Fruit fly (Drosophila melanogaster): ENCODE measurements around the gene CG42521.

The CG42521 gene

dm6 chr3L:10664511-10665062 lies 41.2 kb upstream of the CG42521 start, which contains the start of gene simj (continued):
- TF ChIP-seq trem (tag; optimal IDR thresholded peaks at IDR 0.05), result peak; percentile 78
- peak; percentile 24 for TF ChIP-seq psq (GFP tag; optimal IDR thresholded peaks at IDR 0.05)
- no peak for TF ChIP-seq CG9215 (GFP tag; IDR thresholded peaks at IDR 0.05)
- no peak for TF ChIP-seq Lim3 (GFP tag; IDR thresholded peaks at IDR 0.05)
- TF ChIP-seq insv (GFP tag; optimal IDR thresholded peaks at IDR 0.05), result peak in 1 of 2 experiments; percentile 60
- TF ChIP-seq fd102C (GFP tag; optimal IDR thresholded peaks at IDR 0.05), result no peak
- no peak for TF ChIP-seq YL-1 (GFP tag; optimal IDR thresholded peaks at IDR 0.05)
- peak; percentile 34 for TF ChIP-seq PHDP (tag; optimal IDR thresholded peaks at IDR 0.05)
- TF ChIP-seq Mrtf (GFP tag; IDR thresholded peaks at IDR 0.05), result no peak
- no peak; the same call in none of the 2 replicates for TF ChIP-seq Dref (GFP tag; IDR thresholded peaks at IDR 0.05)
- peak; percentile 70 for TF ChIP-seq CG7987 (GFP tag; optimal IDR thresholded peaks at IDR 0.05)
- TF ChIP-seq Hsf (GFP tag; optimal IDR thresholded peaks at IDR 0.05), result peak; percentile 51
- TF ChIP-seq CG5245 (GFP tag; optimal IDR thresholded peaks at IDR 0.05), result no peak
- TF ChIP-seq bcd (GFP tag; optimal IDR thresholded peaks at IDR 0.05), result peak; percentile 31
- peak; percentile 4 for TF ChIP-seq slp2 (GFP tag; optimal IDR thresholded peaks at IDR 0.05)
- peak; percentile 66 for TF ChIP-seq CG32532 (GFP tag; IDR thresholded peaks at IDR 0.05)
- peak; percentile 87 for TF ChIP-seq E2f2 (GFP tag; IDR thresholded peaks at IDR 0.05)
- no peak for TF ChIP-seq pan (optimal IDR thresholded peaks at IDR 0.05)
- TF ChIP-seq pan (GFP tag; optimal IDR thresholded peaks at IDR 0.05 in 1 of 2, IDR thresholded peaks at IDR 0.05 in 1 of 2), result peak in 1 of 2 experiments; percentile 27
- TF ChIP-seq croc (GFP tag; conservative IDR thresholded peaks at IDR 0.05), result no peak
- peak; percentile 7; the same call in 1 of the 2 replicates for TF ChIP-seq crol (GFP tag; IDR thresholded peaks at IDR 0.05)
- peak; percentile 55; the same call in 1 of the 3 replicates for TF ChIP-seq CG14860 (GFP tag; IDR thresholded peaks at IDR 0.05; ENCODE audit: partially characterized antibody)
- TF ChIP-seq Poxn (GFP tag; IDR thresholded peaks at IDR 0.05), result no peak
- no peak for TF ChIP-seq bab2 (GFP tag; optimal IDR thresholded peaks at IDR 0.05)
- TF ChIP-seq Aef1 (GFP tag; IDR thresholded peaks at IDR 0.05), result no peak
- peak in 1 of 2 experiments; percentile 12 for TF ChIP-seq Trl (optimal IDR thresholded peaks at IDR 0.05)
- peak; percentile 63 for TF ChIP-seq Trl (GFP tag; optimal IDR thresholded peaks at IDR 0.05)
- TF ChIP-seq run (tag; optimal IDR thresholded peaks at IDR 0.05), result peak; percentile 45
- TF ChIP-seq slou (GFP tag; optimal IDR thresholded peaks at IDR 0.05), result no peak
- TF ChIP-seq Xrp1 (GFP tag; IDR thresholded peaks at IDR 0.05), result peak; percentile 39; the same call in 1 of the 2 replicates
- TF ChIP-seq CG10959 (GFP tag; IDR thresholded peaks at IDR 0.05), result peak; percentile 29; the same call in 1 of the 2 replicates
- TF ChIP-seq tll (GFP tag; optimal IDR thresholded peaks at IDR 0.05), result no peak
- TF ChIP-seq ssp (GFP tag; IDR thresholded peaks at IDR 0.05), result no peak
- TF ChIP-seq Xbp1 (GFP tag; optimal IDR thresholded peaks at IDR 0.05), result peak; percentile 49
- peak; percentile 23 for TF ChIP-seq CG3281 (GFP tag; optimal IDR thresholded peaks at IDR 0.05)
- peak in 1 of 3 experiments; percentile 75 for TF ChIP-seq Stat92E (GFP tag; optimal IDR thresholded peaks at IDR 0.05)
- TF ChIP-seq Fer2 (tag; optimal IDR thresholded peaks at IDR 0.05), result no peak
- TF ChIP-seq Dip3 (GFP tag; optimal IDR thresholded peaks at IDR 0.05), result no peak
- TF ChIP-seq CG16863 (GFP tag; optimal IDR thresholded peaks at IDR 0.05), result peak; percentile 73
- TF ChIP-seq disco-r (GFP tag; optimal IDR thresholded peaks at IDR 0.05), result no peak
- no peak for TF ChIP-seq aop (GFP tag; IDR thresholded peaks at IDR 0.05)
- peak in 1 of 2 experiments; percentile 58 for TF ChIP-seq Eip74EF (GFP tag; optimal IDR thresholded peaks at IDR 0.05)
- TF ChIP-seq CG3163 (GFP tag; optimal IDR thresholded peaks at IDR 0.05), result peak; percentile 83
- peak; percentile 87 for TF ChIP-seq CG15514 (GFP tag; optimal IDR thresholded peaks at IDR 0.05)
- no peak for TF ChIP-seq Neu2 (GFP tag; optimal IDR thresholded peaks at IDR 0.05; ENCODE audit: borderline replicate concordance)
- TF ChIP-seq crp (GFP tag; optimal IDR thresholded peaks at IDR 0.05), result peak in 1 of 2 experiments; percentile 63
- peak; percentile 48 for TF ChIP-seq CG7786 (GFP tag; optimal IDR thresholded peaks at IDR 0.05)
- TF ChIP-seq ftz-f1 (GFP tag; optimal IDR thresholded peaks at IDR 0.05), result peak; percentile 14
- no peak for TF ChIP-seq sens-2 (GFP tag; IDR thresholded peaks at IDR 0.05)
- TF ChIP-seq CG15479 (GFP tag; optimal IDR thresholded peaks at IDR 0.05), result no peak
